Worm (Caenorhabditis elegans) whole organism, L3 larva: ENCODE measurements around the gene C04E7.1.

ENCODE experiments used
- R02D3.7 ChIP-seq: fragments of 150-350 bp; optimal IDR thresholded peaks from 2 replicates; lab custom pipeline; 2014; ENCODE audit warnings: missing biosample characterization, missing genetic modification characterization
- ZK546.5 ChIP-seq: sonication (generic microtip); optimal IDR thresholded peaks from 2 replicates; lab custom pipeline; 2017; ENCODE audit warnings: missing biosample characterization, missing genetic modification characterization
- aly-2 ChIP-seq: fragments of 150-350 bp; optimal IDR thresholded peaks from 2 replicates; lab custom pipeline; 2014; ENCODE audit warnings: missing biosample characterization, missing genetic modification characterization
- ama-1 ChIP-seq: fragments of 150-350 bp; optimal IDR thresholded peaks from 2 replicates; lab custom pipeline; 2018
- ceh-16 ChIP-seq: sonication (generic microtip); optimal IDR thresholded peaks from 2 replicates; lab custom pipeline; 2017; ENCODE audit warnings: missing biosample characterization, missing genetic modification characterization
- ceh-28 ChIP-seq: fragments of 150-350 bp; optimal IDR thresholded peaks from 2 replicates; lab custom pipeline; 2014; ENCODE audit warnings: missing biosample characterization, missing genetic modification reagents, missing genetic modification characterization
- ceh-82 ChIP-seq: fragments of 150-350 bp; optimal IDR thresholded peaks from 2 replicates; lab custom pipeline; 2014; ENCODE audit warnings: missing biosample characterization, missing genetic modification characterization
- ceh-9 ChIP-seq: sonication (generic microtip); optimal IDR thresholded peaks from 2 replicates; lab custom pipeline; 2018; ENCODE audit warnings: missing biosample characterization, missing genetic modification characterization
- daf-12 ChIP-seq: fragments of 150-350 bp; optimal IDR thresholded peaks from 2 replicates; lab custom pipeline; 2014; ENCODE audit warnings: missing biosample characterization, missing genetic modification reagents, missing genetic modification characterization
- egl-27 ChIP-seq: sonication (generic microtip); optimal IDR thresholded peaks from 4 replicates; lab custom pipeline; 2017; ENCODE audit warnings: missing biosample characterization, missing genetic modification reagents, missing genetic modification characterization
- egl-5 ChIP-seq: fragments of 150-350 bp; optimal IDR thresholded peaks from 2 replicates; lab custom pipeline; 2017; ENCODE audit warnings: missing biosample characterization, missing genetic modification reagents, missing genetic modification characterization, inconsistent platforms
- elt-1 ChIP-seq: fragments of 150-350 bp; optimal IDR thresholded peaks from 2 replicates; lab custom pipeline; 2014; ENCODE audit warnings: missing biosample characterization, missing genetic modification characterization
- elt-2 ChIP-seq: sonication (generic microtip); optimal IDR thresholded peaks from 2 replicates; lab custom pipeline; 2016; ENCODE audit warnings: missing genetic modification reagents, mild to moderate bottlenecking, missing genetic modification characterization, missing compliant biosample characterization
- eor-1 ChIP-seq, 2 experiments: fragments of 150-350 bp; optimal IDR thresholded peaks; 2 replicates each; lab custom pipeline; 2014 to 2018; ENCODE audit warnings: missing biosample characterization in 2 of 2, missing genetic modification characterization in 2 of 2
- fkh-10 ChIP-seq: sonication (generic microtip); optimal IDR thresholded peaks from 2 replicates; lab custom pipeline; 2017; ENCODE audit warnings: missing biosample characterization, missing genetic modification reagents, missing genetic modification characterization
- fkh-2 ChIP-seq: fragments of 150-350 bp; optimal IDR thresholded peaks from 2 replicates; lab custom pipeline; 2014; ENCODE audit warnings: missing biosample characterization, missing genetic modification reagents, missing genetic modification characterization
- hmg-11 ChIP-seq: sonication (generic microtip); optimal IDR thresholded peaks from 2 replicates; lab custom pipeline; 2016; ENCODE audit warnings: missing genetic modification characterization, missing compliant biosample characterization
- jun-1 ChIP-seq: fragments of 150-350 bp; optimal IDR thresholded peaks from 2 replicates; lab custom pipeline; 2014; ENCODE audit warnings: missing biosample characterization, missing genetic modification reagents, missing genetic modification characterization
- lin-15B ChIP-seq: fragments of 150-350 bp; optimal IDR thresholded peaks from 2 replicates; lab custom pipeline; 2014; ENCODE audit warnings: missing biosample characterization, missing genetic modification characterization
- lin-39 ChIP-seq: fragments of 150-350 bp; optimal IDR thresholded peaks from 2 replicates; lab custom pipeline; 2018; ENCODE audit warnings: missing biosample characterization, missing genetic modification reagents, missing genetic modification characterization
- lsy-12 ChIP-seq: sonication (generic microtip); optimal IDR thresholded peaks from 2 replicates; lab custom pipeline; 2016; ENCODE audit warnings: mild to moderate bottlenecking, missing genetic modification characterization, missing compliant biosample characterization
- mdl-1 ChIP-seq: fragments of 150-350 bp; optimal IDR thresholded peaks from 2 replicates; lab custom pipeline; 2014; ENCODE audit warnings: missing biosample characterization, missing genetic modification characterization
- mml-1 ChIP-seq: fragments of 150-350 bp; sonication (generic microtip); optimal IDR thresholded peaks from 3 replicates; lab custom pipeline; 2014; ENCODE audit warnings: missing biosample characterization, missing genetic modification characterization
- nhr-11 ChIP-seq: fragments of 150-350 bp; optimal IDR thresholded peaks from 2 replicates; lab custom pipeline; 2014; ENCODE audit warnings: missing biosample characterization, missing genetic modification characterization
- nhr-12 ChIP-seq: fragments of 150-350 bp; optimal IDR thresholded peaks from 2 replicates; lab custom pipeline; 2014; ENCODE audit warnings: missing biosample characterization, missing genetic modification characterization
- nhr-23 ChIP-seq: fragments of 150-350 bp; optimal IDR thresholded peaks from 2 replicates; lab custom pipeline; 2014; ENCODE audit warnings: missing biosample characterization, missing genetic modification reagents, missing genetic modification characterization
- nhr-237 ChIP-seq: fragments of 150-350 bp; optimal IDR thresholded peaks from 2 replicates; lab custom pipeline; 2014; ENCODE audit warnings: missing biosample characterization, missing genetic modification characterization
- nhr-25 ChIP-seq: sonication (generic microtip); optimal IDR thresholded peaks from 2 replicates; lab custom pipeline; 2017; ENCODE audit warnings: missing biosample characterization, missing genetic modification characterization
- nhr-28 ChIP-seq: fragments of 150-350 bp; optimal IDR thresholded peaks from 2 replicates; lab custom pipeline; 2014; ENCODE audit warnings: missing biosample characterization, missing genetic modification characterization
- nhr-43 ChIP-seq: sonication (generic microtip); optimal IDR thresholded peaks from 2 replicates; lab custom pipeline; 2016; ENCODE audit warnings: mild to moderate bottlenecking, missing genetic modification characterization, missing compliant biosample characterization; ENCODE audit not compliant: poor library complexity, severe bottlenecking
- nhr-67 ChIP-seq: fragments of 150-350 bp; optimal IDR thresholded peaks from 2 replicates; lab custom pipeline; 2014; ENCODE audit warnings: missing biosample characterization, missing genetic modification characterization
- nhr-76 ChIP-seq: fragments of 150-350 bp; sonication (generic microtip); optimal IDR thresholded peaks from 5 replicates; lab custom pipeline; 2014; ENCODE audit warnings: missing biosample characterization, missing genetic modification characterization
- pha-4 ChIP-seq: fragments of 150-350 bp; optimal IDR thresholded peaks from 2 replicates; lab custom pipeline; 2014; ENCODE audit warnings: missing biosample characterization, missing genetic modification reagents, missing genetic modification characterization
- pqm-1 ChIP-seq: fragments of 150-350 bp; optimal IDR thresholded peaks from 2 replicates; lab custom pipeline; 2017; ENCODE audit warnings: missing biosample characterization, missing genetic modification characterization, inconsistent platforms
- sea-2 ChIP-seq: fragments of 150-350 bp; sonication (generic microtip); optimal IDR thresholded peaks from 4 replicates; lab custom pipeline; 2014; ENCODE audit warnings: missing biosample characterization, missing genetic modification reagents, missing genetic modification characterization
- snpc-4 ChIP-seq: fragments of 150-350 bp; optimal IDR thresholded peaks from 2 replicates; lab custom pipeline; 2014; ENCODE audit warnings: missing biosample characterization, missing genetic modification characterization
- tbx-2 ChIP-seq: sonication (generic microtip); optimal IDR thresholded peaks from 2 replicates; lab custom pipeline; 2016; ENCODE audit warnings: mild to moderate bottlenecking, missing genetic modification characterization, missing compliant biosample characterization
- unc-39 ChIP-seq: sonication (generic microtip); optimal IDR thresholded peaks from 4 replicates; lab custom pipeline; 2017; ENCODE audit warnings: missing biosample characterization, missing genetic modification characterization
- unc-62 ChIP-seq: fragments of 150-350 bp; sonication (generic microtip); optimal IDR thresholded peaks from 4 replicates; lab custom pipeline; 2014; ENCODE audit warnings: missing biosample characterization, missing genetic modification reagents, missing genetic modification characterization
- zag-1 ChIP-seq: fragments of 150-350 bp; optimal IDR thresholded peaks from 2 replicates; lab custom pipeline; 2014; ENCODE audit warnings: missing biosample characterization, missing genetic modification characterization
- ztf-4 ChIP-seq: fragments of 150-350 bp; optimal IDR thresholded peaks from 2 replicates; lab custom pipeline; 2014; ENCODE audit warnings: missing biosample characterization, missing genetic modification characterization

C04E7.1 gene

DNA sequence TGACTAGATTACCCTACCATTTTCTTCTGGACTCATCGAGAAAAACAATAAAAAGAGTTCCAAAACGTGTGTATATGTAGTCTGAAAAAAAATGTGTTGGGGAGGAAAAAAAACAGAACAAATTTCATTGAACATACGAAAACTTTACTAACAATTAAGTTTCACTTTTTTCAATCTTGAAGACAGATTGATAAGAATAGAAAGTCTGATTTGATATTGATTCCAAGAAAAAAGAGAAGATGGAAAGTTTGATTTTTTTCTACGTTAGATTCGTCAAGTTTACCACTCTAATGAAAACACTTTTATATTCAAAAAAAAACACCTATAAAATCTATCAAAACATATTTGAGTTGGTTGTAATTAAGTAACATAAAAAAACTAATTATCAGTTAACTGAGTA lies 32.6 kb downstream of the C04E7.1 start, which contains the start of gene R04A9.9:
R04A9.9 (minus strand) TSS at position 101 of the 400 bp plus-strand sequence.
- TF ChIP-seq aly-2 (tag; lab: Kevin White, UChicago) (no peak), egl-27 (tag; lab: Kevin White, UChicago) (no peak), zag-1 (tag; lab: Kevin White, UChicago) (no peak), fkh-2 (tag; lab: Kevin White, UChicago) (no peak), egl-5 (tag; lab: Kevin White, UChicago) (no peak), nhr-25 (tag; lab: Kevin White, UChicago) (no peak), nhr-28 (tag; lab: Kevin White, UChicago) (no peak), nhr-11 (no peak), nhr-43 (tag; lab: Kevin White, UChicago) (no peak), R02D3.7 (tag; lab: Kevin White, UChicago) (no peak), mml-1 (tag; lab: Kevin White, UChicago) (no peak), mdl-1 (tag; lab: Kevin White, UChicago) (no peak)

DNA sequence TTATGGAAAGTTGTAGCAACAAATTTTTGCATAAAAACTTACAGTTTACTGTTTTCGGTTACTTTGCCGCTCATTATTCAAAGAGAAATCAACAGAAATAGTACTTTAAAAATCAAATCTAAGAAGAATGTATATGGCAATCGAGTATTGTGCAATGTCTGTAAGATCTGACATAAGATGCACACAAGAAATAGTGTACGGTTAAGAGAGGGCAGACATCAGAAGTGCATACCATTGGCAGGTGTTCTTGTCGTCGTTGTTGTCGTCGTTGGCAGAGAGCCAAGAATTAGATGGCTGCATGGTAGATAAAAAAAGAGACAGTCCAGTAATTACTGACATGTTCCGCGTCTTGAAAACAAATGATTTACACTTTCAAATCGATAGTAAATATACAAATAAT lies 36.8 kb downstream of the C04E7.1 start, which contains the start of gene R04A9.7:
R04A9.7 (minus strand) TSS at position 184 of the 400 bp plus-strand sequence.
- TF ChIP-seq egl-27 (tag; lab: Kevin White, UChicago) (no peak), mdl-1 (tag; lab: Kevin White, UChicago) (no peak), ama-1 (lab: Kevin White, UChicago) (no peak)
- TF ChIP-seq, all 47 proteins: peak for 0

DNA sequence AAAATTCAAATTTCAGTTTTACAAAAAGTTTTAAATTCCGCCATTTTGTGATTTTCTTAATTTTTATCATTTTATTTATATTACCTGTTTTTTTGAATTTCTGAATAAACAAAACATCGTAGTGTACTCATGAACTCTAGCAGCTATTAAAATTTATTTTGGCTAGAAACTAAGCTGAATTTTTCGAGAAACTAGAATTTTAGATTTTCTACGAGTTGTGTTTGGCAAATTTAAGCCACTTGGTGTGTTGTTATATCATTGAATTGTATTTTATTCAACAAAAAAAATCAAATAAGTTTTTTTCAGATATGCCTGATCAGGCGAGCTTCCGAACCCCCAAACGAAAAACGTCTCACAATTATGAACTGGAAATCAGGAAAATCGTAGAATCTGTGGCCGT lies 39.4 kb downstream of the C04E7.1 start, which contains the start of gene R04A9.6:
R04A9.6 (plus strand) TSS at position 301 of the 400 bp plus-strand sequence.
- no peak for TF ChIP-seq hmg-11
- TF ChIP-seq egl-5 (tag; lab: Kevin White, UChicago) = no peak
- TF ChIP-seq nhr-67 (tag; lab: Kevin White, UChicago) = no peak
- TF ChIP-seq elt-1 (tag; lab: Kevin White, UChicago) = no peak
- TF ChIP-seq lsy-12 (tag; lab: Kevin White, UChicago) = no peak

DNA sequence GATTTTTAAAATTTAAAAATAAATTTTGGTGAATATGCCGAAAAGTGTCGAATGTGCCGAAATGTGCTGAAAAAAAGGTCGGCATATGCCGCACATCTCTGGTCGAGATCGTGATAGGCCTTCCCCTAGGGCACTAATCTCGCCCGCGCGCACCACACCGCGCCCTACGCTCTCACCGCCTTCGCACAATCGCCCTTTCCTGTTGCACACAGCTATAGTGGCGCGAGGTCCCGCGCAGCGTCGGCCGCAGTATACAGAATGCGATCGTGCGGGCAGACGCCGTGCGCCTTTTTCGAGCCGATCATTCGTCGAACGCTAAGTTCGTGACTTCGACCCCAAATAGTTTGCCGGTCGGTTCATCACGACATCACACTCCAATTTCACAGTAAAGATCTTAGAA lies 41.6 kb downstream of the C04E7.1 start:
- TF ChIP-seq unc-39 (no peak), ztf-4 (tag; lab: Kevin White, UChicago) (no peak), fkh-2 (tag; lab: Kevin White, UChicago) (no peak), nhr-28 (tag; lab: Kevin White, UChicago) (no peak), daf-12 (no peak), lin-39 (tag; lab: Kevin White, UChicago) (no peak), snpc-4 (tag; lab: Kevin White, UChicago) (no peak), sea-2 (GFP tag; lab: Kevin White, UChicago) (no peak), pqm-1 (tag; lab: Kevin White, UChicago) (no peak), nhr-237 (no peak), ZK546.5 (no peak), tbx-2 (tag; lab: Kevin White, UChicago) (no peak), ceh-82 (tag; lab: Kevin White, UChicago) (no peak), nhr-43 (tag; lab: Kevin White, UChicago) (no peak), nhr-67 (tag; lab: Kevin White, UChicago) (no peak), fkh-10 (GFP tag; lab: Kevin White, UChicago) (no peak), elt-1 (tag; lab: Kevin White, UChicago) (no peak), zag-1 (tag; lab: Kevin White, UChicago) (no peak)

DNA sequence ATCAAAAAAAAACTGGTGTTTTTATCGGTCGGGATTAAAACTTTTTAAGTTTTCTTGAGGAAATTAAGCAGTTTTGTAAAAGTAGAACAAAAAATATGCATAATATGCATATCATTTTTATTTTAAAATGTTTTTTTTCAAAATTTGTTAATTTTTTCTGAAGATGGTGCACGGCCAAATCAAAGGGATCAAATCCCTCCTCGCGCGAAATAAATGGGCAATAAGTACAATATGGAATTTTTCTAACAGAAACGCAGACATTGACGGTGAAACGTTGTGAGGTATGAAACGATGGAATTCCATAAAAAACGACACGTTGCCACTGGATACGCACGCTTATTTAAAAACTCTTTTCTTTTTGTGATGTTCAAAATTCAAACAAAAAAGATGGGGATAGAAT lies 45.1 kb downstream of the C04E7.1 start:
- peak; percentile 25 for TF ChIP-seq nhr-23
- no peak for TF ChIP-seq pha-4 (tag; lab: Kevin White, UChicago)
- TF ChIP-seq fkh-2 (tag; lab: Kevin White, UChicago) = no peak
- no peak for TF ChIP-seq daf-12
- TF ChIP-seq aly-2 (tag; lab: Kevin White, UChicago) = no peak
- TF ChIP-seq unc-39 = no peak
- no peak for TF ChIP-seq nhr-12 (tag; lab: Kevin White, UChicago)
- TF ChIP-seq nhr-76 (tag; lab: Kevin White, UChicago) = no peak
- no peak for TF ChIP-seq unc-62 (GFP tag; lab: Kevin White, UChicago)
- TF ChIP-seq ceh-82 (tag; lab: Kevin White, UChicago) = no peak
- TF ChIP-seq nhr-43 (tag; lab: Kevin White, UChicago) = peak; percentile 39
- TF ChIP-seq nhr-28 (tag; lab: Kevin White, UChicago) = no peak
- no peak for TF ChIP-seq ceh-28
- no peak for TF ChIP-seq elt-2
- TF ChIP-seq mml-1 (tag; lab: Kevin White, UChicago) = no peak
- no peak for TF ChIP-seq ceh-16 (tag; lab: Kevin White, UChicago)
- TF ChIP-seq pqm-1 (tag; lab: Kevin White, UChicago) = no peak
- no peak for TF ChIP-seq eor-1 (tag; optimal IDR thresholded peaks at IDR 0.05; lab: Kevin White, UChicago)
- TF ChIP-seq lsy-12 (tag; lab: Kevin White, UChicago) = no peak
- TF ChIP-seq ceh-9 = no peak
- TF ChIP-seq lin-15B (tag; lab: Kevin White, UChicago) = no peak
- TF ChIP-seq jun-1 (tag; lab: Kevin White, UChicago) = peak; percentile 12
- no peak for TF ChIP-seq hmg-11
- no peak for TF ChIP-seq nhr-25 (tag; lab: Kevin White, UChicago)
- no peak for TF ChIP-seq nhr-11
- TF ChIP-seq lin-39 (tag; lab: Kevin White, UChicago) = no peak
